Fruit fly (Drosophila melanogaster) whole organism, pupa: ENCODE measurements around the gene Ace.

ENCODE experiments used
- CG10348 ChIP-seq: fragments of 200-800 bp; sonication (Bioruptor generic); IDR thresholded peaks from 2 replicates; pipeline ENCODE4 v1.3.6; 2022; ENCODE audit warnings: missing biosample characterization, missing genetic modification characterization
- CG12605 ChIP-seq: fragments of 200-800 bp; sonication (Bioruptor generic); IDR thresholded peaks from 2 replicates; pipeline ENCODE4 v1.3.6; 2022; ENCODE audit warnings: missing biosample characterization, missing genetic modification characterization
- CG13204 ChIP-seq: fragments of 200-800 bp; sonication (Bioruptor generic); optimal IDR thresholded peaks from 2 replicates; lab custom pipeline; 2018; ENCODE audit warnings: missing biosample characterization, mild to moderate bottlenecking, missing genetic modification characterization, moderate library complexity
- CG14655 ChIP-seq: fragments of 200-800 bp; sonication (Bioruptor generic); optimal IDR thresholded peaks from 3 replicates; lab custom pipeline; 2017; ENCODE audit warnings: mild to moderate bottlenecking, missing biosample characterization, missing genetic modification reagents, missing genetic modification characterization
- CG15710 ChIP-seq: fragments of 200-800 bp; sonication (Bioruptor generic); optimal IDR thresholded peaks from 2 replicates; lab custom pipeline; 2018; ENCODE audit warnings: missing biosample characterization, mild to moderate bottlenecking, missing genetic modification characterization, moderate library complexity
- CG17806 ChIP-seq: fragments of 200-800 bp; sonication (Bioruptor generic); optimal IDR thresholded peaks from 2 replicates; lab custom pipeline; 2018; ENCODE audit warnings: missing biosample characterization, mild to moderate bottlenecking, missing genetic modification characterization, moderate library complexity
- CG32121 ChIP-seq: fragments of 200-800 bp; sonication (Bioruptor generic); IDR thresholded peaks from 2 replicates; pipeline ENCODE4 v1.3.6; 2022; ENCODE audit warnings: missing biosample characterization, missing genetic modification characterization
- CG34367 ChIP-seq: fragments of 200-800 bp; sonication (Bioruptor generic); optimal IDR thresholded peaks from 2 replicates; lab custom pipeline; 2018; ENCODE audit warnings: missing biosample characterization, mild to moderate bottlenecking, missing genetic modification characterization
- CG4496 ChIP-seq: fragments of 200-800 bp; sonication (Bioruptor generic); IDR thresholded peaks from 3 replicates; pipeline ENCODE4 v1.3.6; 2022; ENCODE audit warnings: missing biosample characterization, missing genetic modification characterization
- CG8159 ChIP-seq: fragments of 200-800 bp; sonication (Bioruptor generic); optimal IDR thresholded peaks from 3 replicates; lab custom pipeline; 2018; ENCODE audit warnings: missing biosample characterization, mild to moderate bottlenecking, missing genetic modification characterization, moderate library complexity
- CG8301 ChIP-seq: fragments of 200-800 bp; sonication (Bioruptor generic); optimal IDR thresholded peaks from 2 replicates; lab custom pipeline; 2018; ENCODE audit warnings: missing biosample characterization, mild to moderate bottlenecking, missing genetic modification characterization
- CG9948 ChIP-seq: fragments of 200-800 bp; sonication (Bioruptor generic); optimal IDR thresholded peaks from 2 replicates; lab custom pipeline; 2018; ENCODE audit warnings: missing biosample characterization, mild to moderate bottlenecking, missing genetic modification characterization, moderate library complexity
- D1 ChIP-seq: fragments of 200-800 bp; sonication (Bioruptor generic); optimal IDR thresholded peaks from 2 replicates; lab custom pipeline; 2018; ENCODE audit warnings: missing biosample characterization, mild to moderate bottlenecking, missing genetic modification characterization, moderate library complexity
- EcR ChIP-seq: fragments of 200-800 bp; sonication (Bioruptor generic); optimal IDR thresholded peaks from 3 replicates; lab custom pipeline; 2019; ENCODE audit warnings: missing biosample characterization, missing genetic modification characterization, mild to moderate bottlenecking, moderate library complexity, missing genetic modification reagents
- Ets98B ChIP-seq: fragments of 200-800 bp; sonication (Bioruptor generic); IDR thresholded peaks from 2 replicates; pipeline ENCODE4 v1.3.6; 2022; ENCODE audit warnings: missing biosample characterization, missing genetic modification characterization
- Pif1A ChIP-seq: fragments of 200-800 bp; sonication (Bioruptor generic); optimal IDR thresholded peaks from 3 replicates; lab custom pipeline; 2016; ENCODE audit warnings: missing biosample characterization, missing genetic modification characterization
- Pif1B ChIP-seq: fragments of 200-800 bp; sonication (Bioruptor generic); optimal IDR thresholded peaks from 3 replicates; lab custom pipeline; 2016; ENCODE audit warnings: missing biosample characterization, missing genetic modification characterization
- Snoo ChIP-seq: fragments of 200-800 bp; sonication (Bioruptor generic); optimal IDR thresholded peaks from 3 replicates; lab custom pipeline; 2017; ENCODE audit warnings: missing biosample characterization, mild to moderate bottlenecking, missing genetic modification characterization, inconsistent platforms
- fd96Ca ChIP-seq: fragments of 200-800 bp; sonication (Bioruptor generic); IDR thresholded peaks from 3 replicates; pipeline ENCODE4 v1.3.6; 2022; ENCODE audit warnings: missing biosample characterization, missing genetic modification characterization
- gl ChIP-seq: fragments of 200-800 bp; sonication (Bioruptor generic); optimal IDR thresholded peaks from 2 replicates; lab custom pipeline; 2018; ENCODE audit warnings: missing biosample characterization, mild to moderate bottlenecking, missing genetic modification characterization
- rn ChIP-seq: fragments of 200-800 bp; sonication (Bioruptor generic); IDR thresholded peaks from 2 replicates; pipeline ENCODE4 v1.3.6; 2022; ENCODE audit warnings: missing biosample characterization, missing genetic modification characterization

The Ace gene

dm6 chr3R:13286118-13286579 lies 26.8 kb upstream of the Ace start, which contains the start of gene CG15888:
Gene CG15888 (minus strand): TSS chr3R:13286529.
- TF ChIP-seq CG8159 (tag; lab: Kevin White, UChicago) (no peak), CG17806 (tag; lab: Kevin White, UChicago) (no peak), CG12605 (GFP tag; lab: Robert Waterston, UW) (no peak), rn (GFP tag; lab: Robert Waterston, UW) (no peak), CG34367 (no peak), D1 (no peak), CG32121 (GFP tag; lab: Robert Waterston, UW) (no peak), Ets98B (no peak), CG4496 (no peak), Pif1B (no peak), CG13204 (GFP tag; lab: Kevin White, UChicago) (no peak), CG8301 (no peak), Pif1A (GFP tag; lab: Kevin White, UChicago) (no peak)

dm6 chr3R:13285110-13285509 lies 25.8 kb upstream of the Ace start:
- TF ChIP-seq CG12605 (GFP tag; lab: Robert Waterston, UW) (no peak), CG34367 (no peak), rn (GFP tag; lab: Robert Waterston, UW) (no peak), CG8159 (tag; lab: Kevin White, UChicago) (no peak), Snoo (tag; lab: Kevin White, UChicago) (no peak), Pif1B (no peak)

dm6 chr3R:13279419-13279818 lies 20.1 kb upstream of the Ace start, which contains the start of gene CG8630:
Gene CG8630 (plus strand): TSS chr3R:13279721.
- TF ChIP-seq CG4496: 0 out of 3 replicates have a peak, but pooled peaks have one; percentile 12
- TF ChIP-seq CG12605 (GFP tag; lab: Robert Waterston, UW): no peak

- TF ChIP-seq Pif1B (no peak), fd96Ca (GFP tag; lab: Robert Waterston, UW) (no peak), Ets98B (no peak), CG13204 (GFP tag; lab: Kevin White, UChicago) (no peak), CG34367 (no peak), Pif1A (GFP tag; lab: Kevin White, UChicago) (no peak), CG14655 (GFP tag; lab: Kevin White, UChicago) (no peak), CG9948 (tag; lab: Kevin White, UChicago) (no peak), CG17806 (tag; lab: Kevin White, UChicago) (no peak), CG10348 (no peak), rn (GFP tag; lab: Robert Waterston, UW) (no peak), CG15710 (tag; lab: Kevin White, UChicago) (no peak), CG12605 (GFP tag; lab: Robert Waterston, UW) (no peak), CG32121 (GFP tag; lab: Robert Waterston, UW) (no peak), EcR (GFP tag; lab: Kevin White, UChicago) (no peak), CG8159 (tag; lab: Kevin White, UChicago) (no peak), D1 (no peak)
Measured at dm6 chr3R:13275473-13275872, 16.2 kb upstream of the Ace start.

dm6 chr3R:13274257-13274796 lies 15.0 kb upstream of the Ace start:
- TF ChIP-seq CG34367: no peak
- no peak for TF ChIP-seq CG13204 (GFP tag; lab: Kevin White, UChicago)
- TF ChIP-seq Ets98B: peak; percentile 13; the same call in 1 of the 2 replicates
- TF ChIP-seq gl (tag; lab: Kevin White, UChicago): no peak
- TF ChIP-seq D1: no peak

dm6 chr3R:13273462-13273861 lies 14.1 kb upstream of the Ace start:
- TF ChIP-seq Pif1A (GFP tag; lab: Kevin White, UChicago) (no peak), Snoo (tag; lab: Kevin White, UChicago) (no peak), CG9948 (tag; lab: Kevin White, UChicago) (no peak), CG8301 (no peak), CG34367 (no peak), Ets98B (no peak), CG32121 (GFP tag; lab: Robert Waterston, UW) (no peak), rn (GFP tag; lab: Robert Waterston, UW) (no peak), CG10348 (no peak), CG15710 (tag; lab: Kevin White, UChicago) (no peak), gl (tag; lab: Kevin White, UChicago) (no peak), CG12605 (GFP tag; lab: Robert Waterston, UW) (no peak), D1 (no peak), CG8159 (tag; lab: Kevin White, UChicago) (no peak)
- TF ChIP-seq, all 21 proteins: peak for 0

dm6 chr3R:13271758-13272157 lies 12.4 kb upstream of the Ace start, which contains the start of gene TBC1D5:
Gene TBC1D5 (minus strand): TSS chr3R:13272011.
- TF ChIP-seq CG32121 (GFP tag; lab: Robert Waterston, UW) (no peak), CG8301 (no peak), Ets98B (no peak), CG9948 (tag; lab: Kevin White, UChicago) (no peak), CG10348 (no peak), CG8159 (tag; lab: Kevin White, UChicago) (no peak)
